Worm (Caenorhabditis elegans) whole organism, L4 larva: ENCODE measurements around the gene C06A1.7.

ENCODE experiments used
- F37D6.2 ChIP-seq: sonication (generic microtip); optimal IDR thresholded peaks from 2 replicates; lab custom pipeline; 2016; ENCODE audit warnings: mild to moderate bottlenecking, missing genetic modification characterization, missing compliant biosample characterization
- F44E2.7 ChIP-seq: fragments of 200-800 bp; sonication (Bioruptor generic); IDR thresholded peaks from 2 replicates; pipeline ENCODE4 v2.1.2; 2022; ENCODE audit warnings: missing genetic modification characterization, missing compliant biosample characterization
- F49E8.2 ChIP-seq: sonication (generic microtip); optimal IDR thresholded peaks from 2 replicates; lab custom pipeline; 2016; ENCODE audit warnings: missing compliant biosample characterization, mild to moderate bottlenecking, missing genetic modification characterization, borderline replicate concordance
- Y105C5A.15 ChIP-seq: fragments of 200-800 bp; sonication (Bioruptor generic); IDR thresholded peaks from 2 replicates; pipeline ENCODE4 v1.3.6; 2022; ENCODE audit warnings: missing genetic modification characterization, missing compliant biosample characterization
- Y5F2A.4 ChIP-seq: fragments of 200-800 bp; sonication (Bioruptor generic); optimal IDR thresholded peaks from 2 replicates; lab custom pipeline; 2018; ENCODE audit warnings: mild to moderate bottlenecking, missing genetic modification characterization, missing compliant biosample characterization
- Y75B8A.6 ChIP-seq: fragments of 200-800 bp; sonication (Bioruptor generic); IDR thresholded peaks from 2 replicates; pipeline ENCODE4 v1.3.6; 2022; ENCODE audit warnings: missing genetic modification reagents, missing genetic modification characterization, missing compliant biosample characterization
- ZK337.2 ChIP-seq: fragments of 200-800 bp; sonication (Bioruptor generic); IDR thresholded peaks from 2 replicates; pipeline ENCODE4 v1.3.6; 2022; ENCODE audit warnings: missing genetic modification reagents, missing genetic modification characterization, missing compliant biosample characterization
- ZK546.5 ChIP-seq, 2 experiments: sonication (generic microtip); optimal IDR thresholded peaks; 2 replicates each; lab custom pipeline; 2017; ENCODE audit warnings: missing biosample characterization in 2 of 2, missing genetic modification characterization in 2 of 2
- aha-1 ChIP-seq: fragments of 150-350 bp; peaks from one replicate; lab custom pipeline; 2014; ENCODE audit warnings: missing biosample characterization, missing genetic modification characterization
- ceh-28 ChIP-seq: fragments of 150-350 bp; optimal IDR thresholded peaks from 2 replicates; lab custom pipeline; 2014; ENCODE audit warnings: missing biosample characterization, missing genetic modification reagents, missing genetic modification characterization
- ceh-32 ChIP-seq: sonication (generic microtip); optimal IDR thresholded peaks from 2 replicates; lab custom pipeline; 2016; ENCODE audit warnings: mild to moderate bottlenecking, missing genetic modification characterization, missing compliant biosample characterization; ENCODE audit not compliant: poor library complexity
- ceh-44 ChIP-seq: fragments of 200-800 bp; sonication (Bioruptor generic); IDR thresholded peaks from 2 replicates; pipeline ENCODE4 v1.3.6; 2022; ENCODE audit warnings: missing genetic modification reagents, missing genetic modification characterization, missing compliant biosample characterization
- ces-1 ChIP-seq: fragments of 150-350 bp; sonication (generic microtip); optimal IDR thresholded peaks from 4 replicates; lab custom pipeline; 2014; ENCODE audit warnings: missing biosample characterization, missing genetic modification reagents, missing genetic modification characterization
- daf-12 ChIP-seq: fragments of 150-350 bp; optimal IDR thresholded peaks from 2 replicates; lab custom pipeline; 2014; ENCODE audit warnings: missing biosample characterization, missing genetic modification reagents, missing genetic modification characterization
- daf-16 ChIP-seq, 3 experiments: sonication (generic microtip); optimal IDR thresholded peaks; 2 replicates each; lab custom pipeline; 2016 to 2017; ENCODE audit warnings: missing genetic modification characterization in 3 of 3, missing genetic modification reagents in 3 of 3, mild to moderate bottlenecking in 2 of 3, missing compliant biosample characterization in 2 of 3, missing biosample characterization in 1 of 3, moderate library complexity in 1 of 3
- daf-8 ChIP-seq: fragments of 200-800 bp; sonication (Bioruptor generic); IDR thresholded peaks from 2 replicates; pipeline ENCODE4 v1.3.6; 2022; ENCODE audit warnings: missing genetic modification characterization, missing compliant biosample characterization
- dmd-6 ChIP-seq: fragments of 200-800 bp; sonication (Bioruptor generic); IDR thresholded peaks from 2 replicates; pipeline ENCODE4 v1.3.6; 2022; ENCODE audit warnings: missing genetic modification reagents, missing genetic modification characterization, missing compliant biosample characterization
- dpl-1 ChIP-seq: fragments of 150-350 bp; optimal IDR thresholded peaks from 2 replicates; lab custom pipeline; 2014; ENCODE audit warnings: missing biosample characterization, missing genetic modification reagents, missing genetic modification characterization
- dve-1 ChIP-seq: sonication (generic microtip); optimal IDR thresholded peaks from 2 replicates; lab custom pipeline; 2017; ENCODE audit warnings: antibody characterized with exemption, mild to moderate bottlenecking, missing genetic modification characterization, missing compliant biosample characterization; ENCODE audit not compliant: insufficient read depth
- egl-43 ChIP-seq: fragments of 200-800 bp; sonication (Bioruptor generic); IDR thresholded peaks from 2 replicates; pipeline ENCODE4 v1.3.6; 2022; ENCODE audit warnings: missing genetic modification reagents, missing genetic modification characterization, missing compliant biosample characterization
- fkh-10 ChIP-seq: fragments of 150-350 bp; optimal IDR thresholded peaks from 2 replicates; lab custom pipeline; 2014; ENCODE audit warnings: missing biosample characterization, missing genetic modification reagents, missing genetic modification characterization
- fos-1 ChIP-seq: fragments of 150-350 bp; optimal IDR thresholded peaks from 2 replicates; lab custom pipeline; 2014; ENCODE audit warnings: missing biosample characterization, missing genetic modification characterization
- hif-1 ChIP-seq, 2 experiments: sonication (generic microtip); optimal IDR thresholded peaks; 2 replicates each; lab custom pipeline; 2016 to 2017; ENCODE audit warnings: missing compliant biosample characterization in 2 of 2, missing genetic modification characterization in 2 of 2, missing genetic modification reagents in 2 of 2, missing genotype in 2 of 2, mild to moderate bottlenecking in 1 of 2
- hlh-11 ChIP-seq: fragments of 200-800 bp; sonication (Bioruptor generic); optimal IDR thresholded peaks from 2 replicates; lab custom pipeline; 2018; ENCODE audit warnings: mild to moderate bottlenecking, missing genetic modification characterization, missing compliant biosample characterization
- hlh-30 ChIP-seq: sonication (generic microtip); optimal IDR thresholded peaks from 2 replicates; lab custom pipeline; 2017; ENCODE audit warnings: antibody characterized with exemption, mild to moderate bottlenecking, missing genetic modification characterization, missing compliant biosample characterization; ENCODE audit not compliant: insufficient read depth
- jun-1 ChIP-seq: fragments of 150-350 bp; optimal IDR thresholded peaks from 2 replicates; lab custom pipeline; 2014; ENCODE audit warnings: missing biosample characterization, missing genetic modification reagents, missing genetic modification characterization
- lin-15B ChIP-seq: fragments of 150-350 bp; sonication (generic microtip); optimal IDR thresholded peaks from 3 replicates; lab custom pipeline; 2014; ENCODE audit warnings: missing biosample characterization, missing genetic modification characterization
- lin-29 ChIP-seq: fragments of 200-800 bp; sonication (Bioruptor generic); IDR thresholded peaks from 2 replicates; pipeline ENCODE4 v1.3.6; 2022; ENCODE audit warnings: missing genetic modification reagents, missing genetic modification characterization, missing compliant biosample characterization
- lin-38 ChIP-seq: fragments of 200-800 bp; sonication (Bioruptor generic); IDR thresholded peaks from 2 replicates; pipeline ENCODE4 v1.3.6; 2022; ENCODE audit warnings: missing genetic modification reagents, missing genetic modification characterization, missing compliant biosample characterization
- lin-39 ChIP-seq: fragments of 150-350 bp; optimal IDR thresholded peaks from 2 replicates; lab custom pipeline; 2014; ENCODE audit warnings: missing biosample characterization, missing genetic modification reagents, missing genetic modification characterization
- mxl-2 ChIP-seq: fragments of 200-800 bp; sonication (Bioruptor generic); conservative IDR thresholded peaks from 2 replicates; pipeline ENCODE4 v1.3.6; 2022; ENCODE audit warnings: missing genetic modification reagents, missing genetic modification characterization, missing compliant biosample characterization
- mxl-3 ChIP-seq: fragments of 200-800 bp; sonication (Bioruptor generic); optimal IDR thresholded peaks from 2 replicates; lab custom pipeline; 2018; ENCODE audit warnings: mild to moderate bottlenecking, missing genetic modification characterization, missing compliant biosample characterization
- nhr-10 ChIP-seq: fragments of 150-350 bp; optimal IDR thresholded peaks from 2 replicates; lab custom pipeline; 2014; ENCODE audit warnings: missing biosample characterization, missing genetic modification characterization
- nhr-111 ChIP-seq: fragments of 200-800 bp; sonication (Bioruptor generic); optimal IDR thresholded peaks from 2 replicates; lab custom pipeline; 2018; ENCODE audit warnings: mild to moderate bottlenecking, missing genetic modification characterization, missing compliant biosample characterization
- nhr-237 ChIP-seq: sonication (generic microtip); optimal IDR thresholded peaks from 2 replicates; lab custom pipeline; 2017; ENCODE audit warnings: missing biosample characterization, missing genetic modification characterization
- nhr-25 ChIP-seq: sonication (generic microtip); optimal IDR thresholded peaks from 2 replicates; lab custom pipeline; 2017; ENCODE audit warnings: missing genetic modification characterization, mild to moderate bottlenecking, missing compliant biosample characterization, antibody characterized with exemption, moderate library complexity, borderline replicate concordance; ENCODE audit not compliant: insufficient read depth
- nhr-28 ChIP-seq: fragments of 150-350 bp; optimal IDR thresholded peaks from 2 replicates; lab custom pipeline; 2014; ENCODE audit warnings: missing biosample characterization, missing genetic modification characterization
- nhr-42 ChIP-seq: fragments of 200-800 bp; sonication (Bioruptor generic); IDR thresholded peaks from 2 replicates; pipeline ENCODE4 v1.3.6; 2022; ENCODE audit warnings: missing genetic modification characterization, missing compliant biosample characterization
- nhr-76 ChIP-seq: fragments of 150-350 bp; optimal IDR thresholded peaks from 2 replicates; lab custom pipeline; 2014; ENCODE audit warnings: missing biosample characterization, missing genetic modification characterization
- saeg-2 ChIP-seq: fragments of 200-800 bp; sonication (Bioruptor generic); IDR thresholded peaks from 2 replicates; pipeline ENCODE4 v1.3.6; 2022; ENCODE audit warnings: missing genetic modification reagents, missing genetic modification characterization, missing compliant biosample characterization
- set-16 ChIP-seq: fragments of 200-800 bp; sonication (Bioruptor generic); IDR thresholded peaks from 2 replicates; pipeline ENCODE4 v1.3.6; 2022; ENCODE audit warnings: missing genetic modification reagents, missing genetic modification characterization, missing compliant biosample characterization
- skn-1 ChIP-seq: fragments of 150-350 bp; optimal IDR thresholded peaks from 2 replicates; lab custom pipeline; 2014; ENCODE audit warnings: missing biosample characterization, missing genetic modification characterization
- spr-1 ChIP-seq: sonication (generic microtip); optimal IDR thresholded peaks from 2 replicates; lab custom pipeline; 2016; ENCODE audit warnings: mild to moderate bottlenecking, missing genetic modification characterization, missing compliant biosample characterization
- spr-3 ChIP-seq: fragments of 200-800 bp; sonication (Bioruptor generic); optimal IDR thresholded peaks from 2 replicates; lab custom pipeline; 2018; ENCODE audit warnings: mild to moderate bottlenecking, missing genetic modification characterization, missing compliant biosample characterization
- tra-1 ChIP-seq: fragments of 200-800 bp; sonication (Bioruptor generic); IDR thresholded peaks from 2 replicates; pipeline ENCODE4 v1.3.6; 2022; ENCODE audit warnings: missing genetic modification reagents, missing genetic modification characterization, missing compliant biosample characterization
- zag-1 ChIP-seq: fragments of 150-350 bp; optimal IDR thresholded peaks from 2 replicates; lab custom pipeline; 2014; ENCODE audit warnings: missing biosample characterization, missing genetic modification characterization
- zfp-2 ChIP-seq: sonication (generic microtip); optimal IDR thresholded peaks from 2 replicates; lab custom pipeline; 2016; ENCODE audit warnings: mild to moderate bottlenecking, missing genetic modification characterization, missing compliant biosample characterization
- zip-2 ChIP-seq: fragments of 150-350 bp; optimal IDR thresholded peaks from 2 replicates; lab custom pipeline; 2014; ENCODE audit warnings: missing biosample characterization, missing genetic modification characterization
- ztf-11 ChIP-seq: fragments of 150-350 bp; optimal IDR thresholded peaks from 2 replicates; lab custom pipeline; 2014; ENCODE audit warnings: missing biosample characterization, missing genetic modification characterization

C06A1.7 gene

DNA sequence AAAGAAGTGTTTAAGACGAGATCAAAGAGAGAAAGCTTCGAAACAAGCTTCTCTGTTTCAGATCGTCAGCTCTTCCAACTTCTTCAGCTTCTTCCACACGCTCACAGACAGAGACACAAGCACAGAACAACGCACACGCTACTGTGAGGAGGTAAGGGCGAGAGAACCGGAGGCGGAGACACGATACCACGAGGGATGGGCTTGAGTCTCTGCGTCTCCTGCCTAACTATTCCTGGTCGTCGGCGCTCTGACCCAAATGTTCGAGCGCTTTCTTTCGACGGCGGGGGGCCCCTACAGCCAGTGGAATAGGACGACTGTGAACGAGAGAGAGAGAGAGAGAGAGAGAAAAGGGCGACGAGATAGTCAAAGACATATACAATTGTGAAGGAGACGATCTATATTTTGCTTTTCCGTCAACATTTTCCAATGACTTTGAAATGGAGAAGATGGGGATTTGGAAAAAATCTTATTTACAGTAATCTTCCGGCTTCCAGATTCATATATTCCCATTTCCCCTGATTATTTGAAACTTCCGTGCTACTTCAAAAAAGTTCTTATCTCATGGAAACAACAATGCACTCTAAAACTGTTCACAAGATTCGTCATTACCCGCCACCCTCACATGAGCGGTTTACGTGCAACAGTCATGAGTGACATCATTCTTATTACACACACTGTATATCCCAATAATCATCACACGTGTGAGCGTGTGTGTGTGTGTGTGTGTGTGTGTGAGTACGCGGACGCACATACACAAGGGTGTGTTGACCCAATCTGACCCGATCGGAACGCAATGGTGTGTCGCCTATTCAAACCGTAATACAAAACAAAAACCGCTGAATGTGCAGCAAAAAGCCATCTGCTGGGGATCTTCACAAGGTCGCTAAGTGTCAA, 15.7 kb upstream of the C06A1.7 start:
- TF ChIP-seq ceh-28 (tag; lab: Kevin White, UChicago), result no peak
- no peak for TF ChIP-seq skn-1
- TF ChIP-seq lin-39 (tag; lab: Kevin White, UChicago), result peak; percentile 76
- peak; percentile 51 for TF ChIP-seq nhr-28 (tag; lab: Kevin White, UChicago)
- no peak for TF ChIP-seq F49E8.2 (tag; lab: Kevin White, UChicago)
- no peak for TF ChIP-seq ZK337.2 (GFP tag; lab: Robert Waterston, UW)
- no peak for TF ChIP-seq ZK546.5 (tag; optimal IDR thresholded peaks at IDR 0.05; lab: Kevin White, UChicago)
- TF ChIP-seq dpl-1, result peak; percentile 48
- 0 out of 2 replicates have a peak, but pooled peaks have one; percentile 28 for TF ChIP-seq saeg-2 (GFP tag; lab: Robert Waterston, UW)
- TF ChIP-seq Y5F2A.4, result no peak
- TF ChIP-seq lin-29, result no peak
- TF ChIP-seq jun-1, result peak; percentile 38
- TF ChIP-seq spr-3, result no peak
- TF ChIP-seq zip-2, result no peak
- TF ChIP-seq Y75B8A.6 (GFP tag; lab: Robert Waterston, UW), result no peak
- no peak for TF ChIP-seq Y105C5A.15 (GFP tag; lab: Robert Waterston, UW)
- peak; percentile 91 for TF ChIP-seq egl-43 (GFP tag; lab: Robert Waterston, UW)
- TF ChIP-seq dve-1, result peak; percentile 71
- no peak for TF ChIP-seq ceh-32 (tag; lab: Kevin White, UChicago)
- TF ChIP-seq daf-16 (GFP tag; optimal IDR thresholded peaks at IDR 0.05; lab: Kevin White, UChicago), result peak; percentile 19 to 21
- TF ChIP-seq daf-16 (tag; optimal IDR thresholded peaks at IDR 0.05; lab: Kevin White, UChicago), result peak; percentile 62
- no peak for TF ChIP-seq mxl-2 (GFP tag; lab: Robert Waterston, UW)
- no peak for TF ChIP-seq nhr-76 (tag; lab: Kevin White, UChicago)
- TF ChIP-seq nhr-111 (GFP tag; lab: Kevin White, UChicago), result no peak
- peak; percentile 61 for TF ChIP-seq F37D6.2 (tag; lab: Kevin White, UChicago)
- TF ChIP-seq spr-1, result peak; percentile 63
- peak; percentile 36 to 92 for TF ChIP-seq hif-1 (tag; optimal IDR thresholded peaks at IDR 0.05; lab: Kevin White, UChicago)
- TF ChIP-seq fkh-10 (GFP tag; lab: Kevin White, UChicago), result peak; percentile 88
- no peak for TF ChIP-seq F44E2.7 (GFP tag; lab: Robert Waterston, UW)
- no peak for TF ChIP-seq zag-1 (tag; lab: Kevin White, UChicago)
- peak; percentile 56 for TF ChIP-seq nhr-10
- no peak for TF ChIP-seq ztf-11 (tag; lab: Kevin White, UChicago)
- TF ChIP-seq tra-1 (GFP tag; lab: Robert Waterston, UW), result peak; percentile 31; the same call in 1 of the 2 replicates
- TF ChIP-seq ces-1 (GFP tag; lab: Kevin White, UChicago), result no peak
- peak; percentile 96 for TF ChIP-seq set-16 (GFP tag; lab: Robert Waterston, UW)
- peak; percentile 66 for TF ChIP-seq lin-38
- TF ChIP-seq hlh-11 (tag; lab: Kevin White, UChicago), result peak; percentile 82
- no peak for TF ChIP-seq daf-12
- peak; percentile 51 for TF ChIP-seq nhr-25 (tag; lab: Kevin White, UChicago)
- peak; percentile 76 for TF ChIP-seq dmd-6 (GFP tag; lab: Robert Waterston, UW)
- peak; percentile 1 for TF ChIP-seq zfp-2 (tag; lab: Kevin White, UChicago)
- peak; percentile 96 for TF ChIP-seq hlh-30 (tag; lab: Kevin White, UChicago)
- no peak for TF ChIP-seq nhr-237 (tag; lab: Kevin White, UChicago)
- TF ChIP-seq aha-1 (tag; lab: Kevin White, UChicago), result peak; percentile 100
- peak; percentile 74 for TF ChIP-seq nhr-42 (GFP tag; lab: Robert Waterston, UW)
- no peak for TF ChIP-seq lin-15B (tag; lab: Kevin White, UChicago)
- peak; percentile 85 for TF ChIP-seq mxl-3 (GFP tag; lab: Kevin White, UChicago)
- TF ChIP-seq fos-1 (tag; lab: Kevin White, UChicago), result no peak
- TF ChIP-seq daf-8, result no peak
- TF ChIP-seq ceh-44 (GFP tag; lab: Robert Waterston, UW), result 0 out of 2 replicates have a peak, but pooled peaks have one; percentile 29
